Worm (Caenorhabditis elegans) whole organism, late embryonic: ENCODE results near the gene pat-4.

Experiments used
- T23F11.4 ChIP-seq: fragments of 200-800 bp; sonication (Bioruptor generic); optimal IDR thresholded peaks from 2 replicates; lab custom pipeline; 2018; ENCODE audit warnings: mild to moderate bottlenecking, missing genetic modification characterization, missing compliant biosample characterization
- ama-1 ChIP-seq: fragments of 150-350 bp; optimal IDR thresholded peaks from 2 replicates; lab custom pipeline; 2014
- ceh-45 ChIP-seq: fragments of 200-800 bp; sonication (Bioruptor generic); IDR thresholded peaks from 2 replicates; pipeline ENCODE4 v1.3.6; 2022; ENCODE audit warnings: missing genetic modification reagents, missing genetic modification characterization, missing compliant biosample characterization
- dmd-4 ChIP-seq: sonication (generic microtip); optimal IDR thresholded peaks from 2 replicates; lab custom pipeline; 2016; ENCODE audit warnings: borderline replicate concordance, missing genetic modification characterization, missing compliant biosample characterization
- elt-4 ChIP-seq: sonication (generic microtip); optimal IDR thresholded peaks from 2 replicates; lab custom pipeline; 2016; ENCODE audit warnings: missing genetic modification characterization, missing compliant biosample characterization
- fkh-10 ChIP-seq: fragments of 150-350 bp; optimal IDR thresholded peaks from 2 replicates; lab custom pipeline; 2014; ENCODE audit warnings: missing biosample characterization, missing genetic modification reagents, missing genetic modification characterization
- gmeb-2 ChIP-seq: sonication (generic microtip); optimal IDR thresholded peaks from 2 replicates; lab custom pipeline; 2016; ENCODE audit warnings: missing genetic modification characterization, inconsistent platforms, missing compliant biosample characterization
- npax-4 ChIP-seq: sonication (generic microtip); optimal IDR thresholded peaks from 2 replicates; lab custom pipeline; 2016; ENCODE audit warnings: missing genetic modification characterization, missing compliant biosample characterization
- pat-9 ChIP-seq: fragments of 200-800 bp; sonication (Bioruptor generic); optimal IDR thresholded peaks from 2 replicates; lab custom pipeline; 2018; ENCODE audit warnings: mild to moderate bottlenecking, missing genetic modification characterization, moderate library complexity, missing compliant biosample characterization
- pha-4 ChIP-seq: fragments of 150-350 bp; optimal IDR thresholded peaks from 2 replicates; lab custom pipeline; 2018; ENCODE audit warnings: missing biosample characterization, missing genetic modification reagents, missing genetic modification characterization
- sox-4 ChIP-seq: sonication (generic microtip); optimal IDR thresholded peaks from 2 replicates; lab custom pipeline; 2017; ENCODE audit warnings: mild to moderate bottlenecking, missing genetic modification characterization, inconsistent platforms, missing compliant biosample characterization
- ttx-3 ChIP-seq: sonication (generic microtip); optimal IDR thresholded peaks from 2 replicates; lab custom pipeline; 2016; ENCODE audit warnings: missing genetic modification reagents, missing genetic modification characterization, missing compliant biosample characterization
- unc-55 ChIP-seq: sonication (generic microtip); optimal IDR thresholded peaks from 2 replicates; lab custom pipeline; 2017; ENCODE audit warnings: missing biosample characterization, missing genetic modification reagents, missing genetic modification characterization
- ztf-16 ChIP-seq: sonication (generic microtip); optimal IDR thresholded peaks from 2 replicates; lab custom pipeline; 2017; ENCODE audit warnings: missing genetic modification characterization, missing compliant biosample characterization

- TF ChIP-seq ceh-45 (GFP tag; lab: Robert Waterston, UW) (no peak), pat-9 (tag; lab: Kevin White, UChicago) (no peak), T23F11.4 (GFP tag; lab: Kevin White, UChicago) (no peak), ztf-16 (tag; lab: Kevin White, UChicago) (no peak), ttx-3 (tag; lab: Kevin White, UChicago) (no peak), pha-4 (tag; lab: Kevin White, UChicago) (no peak), gmeb-2 (tag; lab: Kevin White, UChicago) (no peak), sox-4 (tag; lab: Kevin White, UChicago) (no peak), unc-55 (no peak), dmd-4 (tag; lab: Kevin White, UChicago) (no peak), fkh-10 (GFP tag; lab: Kevin White, UChicago) (no peak), npax-4 (tag; lab: Kevin White, UChicago) (no peak), elt-4 (tag; lab: Kevin White, UChicago) (no peak), ama-1 (lab: Kevin White, UChicago) (no peak)
Observed at ce11 chrIII:117210-117609, 22.6 kb upstream of the pat-4 start, which contains the start of gene C29F9.5.
